Worm (Caenorhabditis elegans) whole organism, young adult: ENCODE data around the gene C36C9.11.
"Not testable (repeated sequence)": the region's sequence is repeated elsewhere in the genome, so short reads cannot be mapped to it uniquely, and the experiment has no call there.

Experiments used
- B0035.1 ChIP-seq: sonication (generic microtip); optimal IDR thresholded peaks from 2 replicates; lab custom pipeline; 2016; ENCODE audit warnings: missing genetic modification characterization, mild to moderate bottlenecking, missing compliant biosample characterization, missing genotype, missing genetic modification reagents
- B0261.1 ChIP-seq: sonication (generic microtip); optimal IDR thresholded peaks from 2 replicates; lab custom pipeline; 2016; ENCODE audit warnings: mild to moderate bottlenecking, missing genetic modification characterization, moderate library complexity, missing compliant biosample characterization
- C06A6.2 ChIP-seq: fragments of 200-800 bp; sonication (Bioruptor generic); conservative IDR thresholded peaks from 2 replicates; pipeline ENCODE4 v1.3.6; 2022; ENCODE audit warnings: missing genetic modification characterization, missing compliant biosample characterization
- F10E7.11 ChIP-seq: sonication (generic microtip); optimal IDR thresholded peaks from 2 replicates; lab custom pipeline; 2017; ENCODE audit warnings: mild to moderate bottlenecking, missing genetic modification characterization, moderate library complexity, missing compliant biosample characterization
- F22D6.2 ChIP-seq: sonication (generic microtip); optimal IDR thresholded peaks from 2 replicates; lab custom pipeline; 2016; ENCODE audit warnings: mild to moderate bottlenecking, missing genetic modification characterization, missing compliant biosample characterization
- F37B4.10 ChIP-seq: fragments of 200-800 bp; sonication (Bioruptor generic); IDR thresholded peaks from 2 replicates; pipeline ENCODE4 v1.3.6; 2022; ENCODE audit warnings: missing genetic modification characterization, missing compliant biosample characterization
- F49E8.2 ChIP-seq: sonication (generic microtip); optimal IDR thresholded peaks from 3 replicates; lab custom pipeline; 2017; ENCODE audit warnings: missing genetic modification characterization, mild to moderate bottlenecking, missing compliant biosample characterization, antibody characterized with exemption, moderate library complexity; ENCODE audit not compliant: insufficient read depth
- F55B11.4 ChIP-seq: sonication (generic microtip); optimal IDR thresholded peaks from 2 replicates; lab custom pipeline; 2016; ENCODE audit warnings: missing compliant biosample characterization, missing genetic modification characterization, borderline replicate concordance; ENCODE audit not compliant: insufficient read depth
- F57A8.1 ChIP-seq: fragments of 200-800 bp; sonication (Bioruptor generic); optimal IDR thresholded peaks from 2 replicates; lab custom pipeline; 2018; ENCODE audit warnings: mild to moderate bottlenecking, missing genetic modification characterization, moderate library complexity, missing compliant biosample characterization
- F57C9.4 ChIP-seq: sonication (generic microtip); optimal IDR thresholded peaks from 2 replicates; lab custom pipeline; 2017; ENCODE audit warnings: mild to moderate bottlenecking, missing genetic modification characterization, missing compliant biosample characterization
- Y56A3A.18 ChIP-seq: fragments of 200-800 bp; sonication (Bioruptor generic); IDR thresholded peaks from 2 replicates; pipeline ENCODE4 v1.3.6; 2022; ENCODE audit warnings: missing genetic modification reagents, missing genetic modification characterization, missing compliant biosample characterization
- Y79H2A.3 ChIP-seq: fragments of 200-800 bp; sonication (Bioruptor generic); conservative IDR thresholded peaks from 2 replicates; pipeline ENCODE4 v1.3.6; 2022; ENCODE audit warnings: missing genetic modification reagents, missing genetic modification characterization, missing compliant biosample characterization
- ama-1 ChIP-seq, 3 experiments: fragments of 150-350 bp in 1 of 3; sonication (generic microtip) in 2 of 3; optimal IDR thresholded peaks; 2 replicates each; lab custom pipeline; 2014 to 2018; ENCODE audit warnings: missing biosample characterization in 2 of 3, missing genetic modification characterization in 2 of 3, missing genetic modification reagents in 2 of 3
- aptf-3 ChIP-seq: fragments of 200-800 bp; sonication (Bioruptor generic); IDR thresholded peaks from 2 replicates; pipeline ENCODE4 v1.3.6; 2022; ENCODE audit warnings: missing genetic modification characterization, missing compliant biosample characterization
- cebp-2 ChIP-seq: fragments of 200-800 bp; sonication (Bioruptor generic); IDR thresholded peaks from 2 replicates; pipeline ENCODE4 v1.3.6; 2022; ENCODE audit warnings: missing genetic modification characterization, missing compliant biosample characterization
- ceh-100 ChIP-seq: fragments of 200-800 bp; sonication (Bioruptor generic); IDR thresholded peaks from 2 replicates; pipeline ENCODE4 v1.3.6; 2022; ENCODE audit warnings: missing genetic modification reagents, missing genetic modification characterization, missing compliant biosample characterization
- chd-7 ChIP-seq: sonication (generic microtip); optimal IDR thresholded peaks from 2 replicates; lab custom pipeline; 2016; ENCODE audit warnings: mild to moderate bottlenecking, missing genetic modification characterization, moderate library complexity, missing compliant biosample characterization
- efl-1 ChIP-seq: fragments of 150-350 bp; optimal IDR thresholded peaks from 2 replicates; lab custom pipeline; 2014; ENCODE audit warnings: missing biosample characterization, missing genetic modification reagents, missing genetic modification characterization
- egl-18 ChIP-seq: fragments of 200-800 bp; sonication (Bioruptor generic); IDR thresholded peaks from 2 replicates; pipeline ENCODE4 v1.3.6; 2022; ENCODE audit warnings: missing genetic modification reagents, missing genetic modification characterization, missing compliant biosample characterization
- him-1 ChIP-seq: sonication (generic microtip); optimal IDR thresholded peaks from 2 replicates; lab custom pipeline; 2016; ENCODE audit warnings: missing genotype, missing genetic modification reagents, missing genetic modification characterization, missing compliant biosample characterization
- hlh-12 ChIP-seq: sonication (generic microtip); optimal IDR thresholded peaks from 2 replicates; lab custom pipeline; 2016; ENCODE audit warnings: missing genetic modification characterization, missing compliant biosample characterization
- hlh-26 ChIP-seq: fragments of 200-800 bp; sonication (Bioruptor generic); conservative IDR thresholded peaks from 2 replicates; pipeline ENCODE4 v1.3.6; 2022; ENCODE audit warnings: missing genetic modification reagents, missing genetic modification characterization, missing compliant biosample characterization
- lin-26 ChIP-seq: fragments of 200-800 bp; sonication (Bioruptor generic); IDR thresholded peaks from 2 replicates; pipeline ENCODE4 v1.3.6; 2022; ENCODE audit warnings: missing genetic modification reagents, missing genetic modification characterization, missing compliant biosample characterization
- lin-35 ChIP-seq, 3 experiments: fragments of 150-350 bp in 2 of 3; sonication (generic microtip) in 1 of 3; optimal IDR thresholded peaks; 2 replicates each; lab custom pipeline; 2014 to 2018; ENCODE audit warnings: missing biosample characterization in 3 of 3, missing genetic modification characterization in 3 of 3, missing genetic modification reagents in 3 of 3
- lin-40 ChIP-seq: sonication (generic microtip); optimal IDR thresholded peaks from 2 replicates; lab custom pipeline; 2016; ENCODE audit warnings: missing genetic modification characterization, mild to moderate bottlenecking, missing compliant biosample characterization, missing genotype, missing genetic modification reagents
- lsl-1 ChIP-seq: fragments of 200-800 bp; sonication (Bioruptor generic); optimal IDR thresholded peaks from 2 replicates; lab custom pipeline; 2018; ENCODE audit warnings: mild to moderate bottlenecking, missing genetic modification characterization, moderate library complexity, missing compliant biosample characterization
- madf-10 ChIP-seq: sonication (generic microtip); optimal IDR thresholded peaks from 2 replicates; lab custom pipeline; 2016; ENCODE audit warnings: mild to moderate bottlenecking, missing genetic modification characterization, missing compliant biosample characterization
- mcd-1 ChIP-seq: fragments of 200-800 bp; sonication (Bioruptor generic); IDR thresholded peaks from 2 replicates; pipeline ENCODE4 v1.3.6; 2022; ENCODE audit warnings: missing genetic modification reagents, missing genetic modification characterization, missing compliant biosample characterization
- mes-4 ChIP-seq: sonication (generic microtip); optimal IDR thresholded peaks from 2 replicates; lab custom pipeline; 2016; ENCODE audit warnings: missing genotype, missing genetic modification characterization, missing compliant biosample characterization
- nfya-2 ChIP-seq: fragments of 200-800 bp; sonication (Bioruptor generic); IDR thresholded peaks from 2 replicates; pipeline ENCODE4 v1.3.6; 2022; ENCODE audit warnings: missing genetic modification reagents, missing genetic modification characterization, missing compliant biosample characterization
- nfyb-1 ChIP-seq: fragments of 200-800 bp; sonication (Bioruptor generic); IDR thresholded peaks from 2 replicates; pipeline ENCODE4 v1.3.6; 2022; ENCODE audit warnings: missing genetic modification reagents, missing genetic modification characterization, missing compliant biosample characterization
- pbrm-1 ChIP-seq: fragments of 200-800 bp; sonication (Bioruptor generic); IDR thresholded peaks from 2 replicates; pipeline ENCODE4 v1.3.6; 2022; ENCODE audit warnings: missing genetic modification reagents, missing genetic modification characterization, missing compliant biosample characterization
- rec-8 ChIP-seq, 2 experiments: sonication (generic microtip); optimal IDR thresholded peaks; 2 replicates each; lab custom pipeline; 2016; ENCODE audit warnings: mild to moderate bottlenecking in 2 of 2, missing genetic modification characterization in 2 of 2, missing genetic modification reagents in 2 of 2, missing genotype in 2 of 2, missing biosample characterization in 1 of 2, missing compliant biosample characterization in 1 of 2, moderate library complexity in 1 of 2
- repo-1 ChIP-seq: sonication (generic microtip); optimal IDR thresholded peaks from 2 replicates; lab custom pipeline; 2017; ENCODE audit warnings: mild to moderate bottlenecking, missing genetic modification characterization, missing compliant biosample characterization
- rpc-1 ChIP-seq, 2 experiments: fragments of 150-350 bp in 1 of 2; sonication (generic microtip) in 1 of 2; optimal IDR thresholded peaks; 2 replicates each; lab custom pipeline; 2014 to 2018; ENCODE audit warnings: missing biosample characterization in 1 of 2, missing genetic modification characterization in 1 of 2, missing genetic modification reagents in 1 of 2, missing genotype in 1 of 2
- sea-2 ChIP-seq: fragments of 200-800 bp; sonication (Bioruptor generic); IDR thresholded peaks from 2 replicates; pipeline ENCODE4 v1.3.6; 2022; ENCODE audit warnings: missing genetic modification characterization, missing compliant biosample characterization
- snpc-1.1 ChIP-seq: sonication (generic microtip); optimal IDR thresholded peaks from 2 replicates; lab custom pipeline; 2017; ENCODE audit warnings: missing genetic modification characterization, mild to moderate bottlenecking, missing compliant biosample characterization, antibody characterized with exemption, moderate library complexity, missing genotype, missing genetic modification reagents; ENCODE audit not compliant: insufficient read depth
- snpc-1.3 ChIP-seq: sonication (generic microtip); optimal IDR thresholded peaks from 2 replicates; lab custom pipeline; 2017; ENCODE audit warnings: missing genetic modification characterization, mild to moderate bottlenecking, missing compliant biosample characterization, antibody characterized with exemption, moderate library complexity, missing genotype, missing genetic modification reagents; ENCODE audit not compliant: insufficient read depth
- snpc-4 ChIP-seq, 5 experiments: fragments of 150-350 bp in 1 of 5; sonication (generic microtip) in 4 of 5; optimal IDR thresholded peaks; 2 replicates each; lab custom pipeline; 2014 to 2018; ENCODE audit warnings: missing genetic modification characterization in 5 of 5, missing biosample characterization in 3 of 5, antibody characterized with exemption in 2 of 5, mild to moderate bottlenecking in 2 of 5, missing compliant biosample characterization in 2 of 5, missing genotype in 2 of 5, moderate library complexity in 2 of 5, missing genetic modification reagents in 1 of 5
- somi-1 ChIP-seq: fragments of 200-800 bp; sonication (Bioruptor generic); optimal IDR thresholded peaks from 2 replicates; lab custom pipeline; 2018; ENCODE audit warnings: mild to moderate bottlenecking, missing genetic modification characterization, missing compliant biosample characterization
- tbp1 ChIP-seq: fragments of 200-800 bp; sonication (Bioruptor generic); optimal IDR thresholded peaks from 2 replicates; lab custom pipeline; 2018; ENCODE audit warnings: mild to moderate bottlenecking, missing genetic modification characterization, missing compliant biosample characterization
- tlf-1 ChIP-seq: fragments of 200-800 bp; sonication (Bioruptor generic); optimal IDR thresholded peaks from 2 replicates; lab custom pipeline; 2018; ENCODE audit warnings: mild to moderate bottlenecking, missing genetic modification characterization, missing compliant biosample characterization
- zfh-2 ChIP-seq: fragments of 200-800 bp; sonication (Bioruptor generic); conservative IDR thresholded peaks from 2 replicates; pipeline ENCODE4 v1.3.6; 2022; ENCODE audit warnings: missing genetic modification reagents, missing genetic modification characterization, missing compliant biosample characterization

C36C9.11 gene

ce11 chrX:1687079-1687478 is at the start of gene C36C9.11:
Gene C36C9.11 (plus strand): TSS chrX:1687379.
- not testable (repeated sequence) for TF ChIP-seq egl-18 (GFP tag; lab: Robert Waterston, UW); hlh-26 (GFP tag; lab: Robert Waterston, UW); hlh-12 (tag; lab: Kevin White, UChicago)

- peak; percentile 66 for TF ChIP-seq snpc-1.3 (tag; lab: Kevin White, UChicago)
- no peak for TF ChIP-seq sea-2 (GFP tag; lab: Robert Waterston, UW)
- no peak for TF ChIP-seq madf-10 (tag; lab: Kevin White, UChicago)
- TF ChIP-seq repo-1 (tag; lab: Kevin White, UChicago): no peak
- no peak for TF ChIP-seq F37B4.10 (GFP tag; lab: Robert Waterston, UW)
- TF ChIP-seq zfh-2 (GFP tag; lab: Robert Waterston, UW): no peak
- TF ChIP-seq lin-40: no peak
- no peak for TF ChIP-seq F10E7.11 (tag; lab: Kevin White, UChicago)
- no peak for TF ChIP-seq C06A6.2 (GFP tag; lab: Robert Waterston, UW)
- TF ChIP-seq B0035.1: no peak
- no peak for TF ChIP-seq pbrm-1 (GFP tag; lab: Robert Waterston, UW)
- peak; percentile 91 for TF ChIP-seq him-1 (tag; lab: Kevin White, UChicago)
- TF ChIP-seq lin-26 (GFP tag; lab: Robert Waterston, UW): no peak
- TF ChIP-seq F55B11.4 (tag; lab: Kevin White, UChicago): no peak
- TF ChIP-seq somi-1 (GFP tag; lab: Kevin White, UChicago): peak; percentile 2
- no peak for TF ChIP-seq nfya-2
- TF ChIP-seq mes-4 (tag; lab: Kevin White, UChicago): no peak
- TF ChIP-seq snpc-4 (GFP tag; optimal IDR thresholded peaks at IDR 0.05; lab: Kevin White, UChicago): peak; percentile 56
- TF ChIP-seq snpc-4 (tag; optimal IDR thresholded peaks at IDR 0.05; lab: Kevin White, UChicago): peak in 1 of 4 experiments; percentile 26
- TF ChIP-seq F57C9.4 (tag; lab: Kevin White, UChicago): no peak
- no peak for TF ChIP-seq F49E8.2 (tag; lab: Kevin White, UChicago)
- TF ChIP-seq efl-1 (GFP tag; lab: Kevin White, UChicago): peak; percentile 29
- no peak for TF ChIP-seq F57A8.1 (GFP tag; lab: Kevin White, UChicago)
- TF ChIP-seq tbp1: peak; percentile 54
- TF ChIP-seq lin-35 (GFP tag; optimal IDR thresholded peaks at IDR 0.05; lab: Kevin White, UChicago): peak in 1 of 3 experiments; percentile 35
- no peak for TF ChIP-seq hlh-12 (tag; lab: Kevin White, UChicago)
- TF ChIP-seq mcd-1: no peak
- TF ChIP-seq lsl-1: peak; percentile 18
- TF ChIP-seq chd-7 (tag; lab: Kevin White, UChicago): no peak
- peak; percentile 34 for TF ChIP-seq snpc-1.1 (tag; lab: Kevin White, UChicago)
- TF ChIP-seq nfyb-1 (GFP tag; lab: Robert Waterston, UW): no peak
- TF ChIP-seq F22D6.2: no peak
- no peak for TF ChIP-seq ceh-100 (GFP tag; lab: Robert Waterston, UW)
- TF ChIP-seq B0261.1 (tag; lab: Kevin White, UChicago): peak; percentile 46
- no peak for TF ChIP-seq Y56A3A.18
- TF ChIP-seq rec-8 (tag; optimal IDR thresholded peaks at IDR 0.05; lab: Kevin White, UChicago): no peak
- TF ChIP-seq rpc-1 (optimal IDR thresholded peaks at IDR 0.05; lab: Kevin White, UChicago): peak; percentile 75
- peak; percentile 87 for TF ChIP-seq rpc-1 (tag; optimal IDR thresholded peaks at IDR 0.05; lab: Kevin White, UChicago)
- TF ChIP-seq tlf-1 (GFP tag; lab: Kevin White, UChicago): no peak
- TF ChIP-seq aptf-3 (GFP tag; lab: Robert Waterston, UW): no peak
- TF ChIP-seq ama-1 (optimal IDR thresholded peaks at IDR 0.05; lab: Kevin White, UChicago): no peak
- peak in 1 of 2 experiments; percentile 47 for TF ChIP-seq ama-1 (GFP tag; optimal IDR thresholded peaks at IDR 0.05; lab: Kevin White, UChicago)
- no peak for TF ChIP-seq cebp-2 (GFP tag; lab: Robert Waterston, UW)
- TF ChIP-seq Y79H2A.3: no peak
These were observed 43.6 kb upstream of the C36C9.11 start for ce11 chrX:1643442-1644096.
